Worm (Caenorhabditis elegans): ENCODE data around the gene T09D3.8.

DNA sequence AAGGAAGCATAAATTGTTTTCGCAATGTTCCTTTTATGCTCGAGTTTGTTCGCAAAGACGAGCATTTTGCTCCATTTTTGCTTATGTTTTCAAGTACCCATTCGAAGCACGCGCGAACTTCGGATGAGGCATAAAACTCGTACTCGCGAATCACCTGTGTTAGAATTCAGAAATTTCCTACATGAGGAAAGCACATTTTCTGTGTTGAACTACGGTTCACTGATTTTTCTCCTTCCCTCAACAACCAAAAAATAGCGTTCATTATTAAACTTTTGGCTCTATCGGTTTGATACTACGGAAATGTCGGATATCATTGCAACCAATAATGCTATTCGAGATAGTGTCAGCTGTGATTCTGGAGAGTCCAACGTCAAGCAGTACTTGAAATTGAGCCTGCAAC lies 30.4 kb upstream of the T09D3.8 start, which contains the start of gene srg-28:
- TF ChIP-seq ama-1 (optimal IDR thresholded peaks at IDR 0.05) (no peak), ceh-13 (GFP tag; optimal IDR thresholded peaks at IDR 0.05) (no peak), scrt-1 (GFP tag; IDR thresholded peaks at IDR 0.05) (no peak)

Data from whole organism, early embryonic.